Worm (Caenorhabditis elegans) whole organism, L3 larva: ENCODE data around the gene taf-11.3.

Experiments used
- aly-2 ChIP-seq: fragments of 150-350 bp; optimal IDR thresholded peaks from 2 replicates; lab custom pipeline; 2014; ENCODE audit warnings: missing biosample characterization, missing genetic modification characterization
- lin-15B ChIP-seq: fragments of 150-350 bp; optimal IDR thresholded peaks from 2 replicates; lab custom pipeline; 2014; ENCODE audit warnings: missing biosample characterization, missing genetic modification characterization
- lin-39 ChIP-seq: fragments of 150-350 bp; optimal IDR thresholded peaks from 2 replicates; lab custom pipeline; 2018; ENCODE audit warnings: missing biosample characterization, missing genetic modification reagents, missing genetic modification characterization
- nhr-23 ChIP-seq: fragments of 150-350 bp; optimal IDR thresholded peaks from 2 replicates; lab custom pipeline; 2014; ENCODE audit warnings: missing biosample characterization, missing genetic modification reagents, missing genetic modification characterization
- nhr-237 ChIP-seq: fragments of 150-350 bp; optimal IDR thresholded peaks from 2 replicates; lab custom pipeline; 2014; ENCODE audit warnings: missing biosample characterization, missing genetic modification characterization
- nhr-25 ChIP-seq: sonication (generic microtip); optimal IDR thresholded peaks from 2 replicates; lab custom pipeline; 2017; ENCODE audit warnings: missing biosample characterization, missing genetic modification characterization
- nhr-28 ChIP-seq: fragments of 150-350 bp; optimal IDR thresholded peaks from 2 replicates; lab custom pipeline; 2014; ENCODE audit warnings: missing biosample characterization, missing genetic modification characterization
- nhr-77 ChIP-seq: fragments of 150-350 bp; optimal IDR thresholded peaks from 2 replicates; lab custom pipeline; 2014; ENCODE audit warnings: missing biosample characterization, missing genetic modification characterization
- pha-4 ChIP-seq: fragments of 150-350 bp; optimal IDR thresholded peaks from 2 replicates; lab custom pipeline; 2014; ENCODE audit warnings: missing biosample characterization, missing genetic modification reagents, missing genetic modification characterization
- pqm-1 ChIP-seq: fragments of 150-350 bp; optimal IDR thresholded peaks from 2 replicates; lab custom pipeline; 2017; ENCODE audit warnings: missing biosample characterization, missing genetic modification characterization, inconsistent platforms
- zag-1 ChIP-seq: fragments of 150-350 bp; optimal IDR thresholded peaks from 2 replicates; lab custom pipeline; 2014; ENCODE audit warnings: missing biosample characterization, missing genetic modification characterization
- ztf-11 ChIP-seq: fragments of 150-350 bp; optimal IDR thresholded peaks from 2 replicates; lab custom pipeline; 2014; ENCODE audit warnings: missing biosample characterization, missing genetic modification characterization

- TF ChIP-seq nhr-25 (tag; lab: Kevin White, UChicago) (peak; percentile 76), pha-4 (tag; lab: Kevin White, UChicago) (peak; percentile 97), nhr-77 (tag; lab: Kevin White, UChicago) (no peak), nhr-28 (tag; lab: Kevin White, UChicago) (no peak), lin-15B (peak; percentile 93), nhr-237 (tag; lab: Kevin White, UChicago) (no peak), zag-1 (tag; lab: Kevin White, UChicago) (peak; percentile 9), lin-39 (peak; percentile 32), nhr-23 (tag; lab: Kevin White, UChicago) (peak; percentile 89), aly-2 (tag; lab: Kevin White, UChicago) (no peak), ztf-11 (tag; lab: Kevin White, UChicago) (no peak), pqm-1 (peak; percentile 57)
Measured at ce11 chrIII:10460427-10461163, 44.5 kb downstream of the taf-11.3 start, which contains the start of gene ecps-1.
